Fruit fly (Drosophila melanogaster) whole organism, prepupa: ENCODE measurements around the gene CG11700.
A peak's percentile ranks its signal among the peaks of the same experiment; 100 is the strongest.

Experiments
- Blimp-1 ChIP-seq: fragments of 200-800 bp; sonication (Bioruptor generic); optimal IDR thresholded peaks from 3 replicates; lab custom pipeline; 2017; ENCODE audit warnings: missing biosample characterization, missing genetic modification characterization, mild to moderate bottlenecking, moderate library complexity, missing genetic modification reagents
- CG10669 ChIP-seq: fragments of 200-800 bp; sonication (Bioruptor generic); optimal IDR thresholded peaks from 3 replicates; lab custom pipeline; 2018; ENCODE audit warnings: missing biosample characterization, mild to moderate bottlenecking, missing genetic modification characterization, moderate library complexity
- CG11294 ChIP-seq: fragments of 200-800 bp; sonication (Bioruptor generic); IDR thresholded peaks from 2 replicates; pipeline ENCODE4 v1.3.6; 2022; ENCODE audit warnings: missing biosample characterization, missing genetic modification characterization
- CG11762 ChIP-seq: fragments of 200-800 bp; sonication (Bioruptor generic); optimal IDR thresholded peaks from 3 replicates; lab custom pipeline; 2016; ENCODE audit warnings: missing biosample characterization, missing genetic modification characterization; ENCODE audit not compliant: insufficient read depth
- CG11902 ChIP-seq: fragments of 200-800 bp; sonication (Bioruptor generic); optimal IDR thresholded peaks from 3 replicates; lab custom pipeline; 2016; ENCODE audit warnings: missing biosample characterization, missing genetic modification characterization
- CG15336 ChIP-seq: fragments of 200-800 bp; sonication (Bioruptor generic); IDR thresholded peaks from 2 replicates; pipeline ENCODE4 v1.3.6; 2022; ENCODE audit warnings: missing biosample characterization, missing genetic modification characterization
- CG1621 ChIP-seq: fragments of 200-800 bp; sonication (Bioruptor generic); optimal IDR thresholded peaks from 3 replicates; lab custom pipeline; 2018; ENCODE audit warnings: missing biosample characterization, mild to moderate bottlenecking, missing genetic modification characterization
- CG16779 ChIP-seq: fragments of 200-800 bp; sonication (Bioruptor generic); optimal IDR thresholded peaks from 3 replicates; lab custom pipeline; 2017; ENCODE audit warnings: missing biosample characterization, mild to moderate bottlenecking, missing genetic modification characterization
- CG3032 ChIP-seq: fragments of 200-800 bp; optimal IDR thresholded peaks from 2 replicates; lab custom pipeline; 2019; ENCODE audit warnings: missing biosample characterization, mild to moderate bottlenecking, missing genetic modification characterization, moderate library complexity
- CG31627 ChIP-seq: fragments of 200-800 bp; sonication (Bioruptor generic); optimal IDR thresholded peaks from 3 replicates; lab custom pipeline; 2016; ENCODE audit warnings: missing biosample characterization, missing genetic modification characterization
- CG32006 ChIP-seq: fragments of 200-800 bp; sonication (Bioruptor generic); optimal IDR thresholded peaks from 3 replicates; lab custom pipeline; 2017; ENCODE audit warnings: missing biosample characterization, mild to moderate bottlenecking, missing genetic modification characterization
- CG34406 ChIP-seq: fragments of 200-800 bp; sonication (Bioruptor generic); optimal IDR thresholded peaks from 3 replicates; lab custom pipeline; 2016; ENCODE audit warnings: missing biosample characterization, missing genetic modification characterization
- CG3919 ChIP-seq: fragments of 200-800 bp; sonication (Bioruptor generic); optimal IDR thresholded peaks from 3 replicates; lab custom pipeline; 2016; ENCODE audit warnings: missing biosample characterization, missing genetic modification characterization
- CG4318 ChIP-seq: fragments of 200-800 bp; sonication (Bioruptor generic); optimal IDR thresholded peaks from 3 replicates; lab custom pipeline; 2017; ENCODE audit warnings: missing biosample characterization, mild to moderate bottlenecking, missing genetic modification characterization
- CG6163 ChIP-seq: fragments of 200-800 bp; sonication (Bioruptor generic); IDR thresholded peaks from 3 replicates; pipeline ENCODE4 v1.3.6; 2022; ENCODE audit warnings: missing biosample characterization, missing genetic modification characterization
- CG6276 ChIP-seq: fragments of 200-800 bp; sonication (Bioruptor generic); optimal IDR thresholded peaks from 2 replicates; lab custom pipeline; 2017; ENCODE audit warnings: missing biosample characterization, mild to moderate bottlenecking, missing genetic modification characterization
- CG6808 ChIP-seq: fragments of 200-800 bp; sonication (Bioruptor generic); optimal IDR thresholded peaks from 3 replicates; lab custom pipeline; 2017; ENCODE audit warnings: missing biosample characterization, missing genetic modification characterization, mild to moderate bottlenecking, moderate library complexity, missing genetic modification reagents
- CG6854 ChIP-seq: fragments of 200-800 bp; sonication (Bioruptor generic); optimal IDR thresholded peaks from 2 replicates; lab custom pipeline; 2017; ENCODE audit warnings: missing biosample characterization, mild to moderate bottlenecking, missing genetic modification characterization
- CG7368 ChIP-seq: fragments of 200-800 bp; sonication (Bioruptor generic); optimal IDR thresholded peaks from 3 replicates; lab custom pipeline; 2016; ENCODE audit warnings: missing biosample characterization, missing genetic modification characterization
- CG8119 ChIP-seq: fragments of 200-800 bp; sonication (Bioruptor generic); IDR thresholded peaks from 3 replicates; pipeline ENCODE4 v1.3.6; 2022; ENCODE audit warnings: missing biosample characterization, missing genetic modification characterization
- CG8319 ChIP-seq: fragments of 200-800 bp; sonication (Bioruptor generic); optimal IDR thresholded peaks from 3 replicates; lab custom pipeline; 2016; ENCODE audit warnings: missing biosample characterization, missing genetic modification characterization
- CG8632 ChIP-seq: fragments of 200-800 bp; sonication (Bioruptor generic); optimal IDR thresholded peaks from 3 replicates; lab custom pipeline; 2016; ENCODE audit warnings: missing biosample characterization, missing genetic modification characterization
- CG9139 ChIP-seq: fragments of 200-800 bp; sonication (Bioruptor generic); optimal IDR thresholded peaks from 3 replicates; lab custom pipeline; 2017; ENCODE audit warnings: missing biosample characterization, mild to moderate bottlenecking, missing genetic modification characterization
- Eip75B ChIP-seq: fragments of 200-800 bp; sonication (Bioruptor generic); optimal IDR thresholded peaks from 3 replicates; lab custom pipeline; 2016; ENCODE audit warnings: missing biosample characterization, missing genetic modification characterization
- Eip78C ChIP-seq: fragments of 200-800 bp; sonication (Bioruptor generic); peaks from one replicate; lab custom pipeline; 2016; ENCODE audit warnings: missing biosample characterization, missing genetic modification characterization
- Gug ChIP-seq: fragments of 200-800 bp; sonication (Bioruptor generic); IDR thresholded peaks from 2 replicates; pipeline ENCODE4 v1.3.6; 2022; ENCODE audit warnings: missing biosample characterization, missing genetic modification characterization
- Hr38 ChIP-seq: sonication (Bioruptor generic); optimal IDR thresholded peaks from 2 replicates; lab custom pipeline; 2016; ENCODE audit warnings: missing biosample characterization, missing genetic modification characterization
- Lpt ChIP-seq: fragments of 200-800 bp; sonication (Bioruptor generic); optimal IDR thresholded peaks from 3 replicates; lab custom pipeline; 2016; ENCODE audit warnings: missing biosample characterization, missing genetic modification characterization
- Smox ChIP-seq: fragments of 200-800 bp; sonication (Bioruptor generic); optimal IDR thresholded peaks from 3 replicates; lab custom pipeline; 2016; ENCODE audit warnings: missing biosample characterization, missing genetic modification characterization
- Sox102F ChIP-seq: fragments of 200-800 bp; sonication (Bioruptor generic); optimal IDR thresholded peaks from 2 replicates; lab custom pipeline; 2016; ENCODE audit warnings: missing biosample characterization, mild to moderate bottlenecking, missing genetic modification characterization
- Sox15 ChIP-seq: fragments of 200-800 bp; sonication (Bioruptor generic); optimal IDR thresholded peaks from 3 replicates; lab custom pipeline; 2016; ENCODE audit warnings: missing biosample characterization, missing genetic modification characterization
- achi ChIP-seq: fragments of 200-800 bp; sonication (Bioruptor generic); optimal IDR thresholded peaks from 3 replicates; lab custom pipeline; 2016; ENCODE audit warnings: missing biosample characterization, missing genetic modification characterization
- acj6 ChIP-seq: fragments of 200-800 bp; sonication (Bioruptor generic); optimal IDR thresholded peaks from 3 replicates; lab custom pipeline; 2016; ENCODE audit warnings: missing biosample characterization, missing genetic modification characterization
- cyc ChIP-seq: fragments of 200-800 bp; sonication (Bioruptor generic); optimal IDR thresholded peaks from 3 replicates; lab custom pipeline; 2016; ENCODE audit warnings: missing biosample characterization, missing genetic modification characterization
- dac ChIP-seq: fragments of 200-800 bp; sonication (Bioruptor generic); optimal IDR thresholded peaks from 2 replicates; lab custom pipeline; 2017; ENCODE audit warnings: missing biosample characterization, mild to moderate bottlenecking, missing genetic modification characterization
- dsx ChIP-seq: fragments of 200-800 bp; optimal IDR thresholded peaks from 3 replicates; lab custom pipeline; 2019; ENCODE audit warnings: missing biosample characterization, mild to moderate bottlenecking, missing genetic modification characterization, moderate library complexity; ENCODE audit not compliant: poor library complexity, severe bottlenecking
- eg ChIP-seq: fragments of 200-800 bp; sonication (Bioruptor generic); IDR thresholded peaks from 3 replicates; pipeline ENCODE4 v1.3.6; 2022; ENCODE audit warnings: missing biosample characterization, missing genetic modification characterization
- esn ChIP-seq: fragments of 200-800 bp; sonication (Bioruptor generic); optimal IDR thresholded peaks from 2 replicates; lab custom pipeline; 2016; ENCODE audit warnings: missing biosample characterization, mild to moderate bottlenecking, missing genetic modification characterization, moderate library complexity
- fd59A ChIP-seq: fragments of 200-800 bp; sonication (Bioruptor generic); optimal IDR thresholded peaks from 2 replicates; lab custom pipeline; 2017; ENCODE audit warnings: missing biosample characterization, mild to moderate bottlenecking, missing genetic modification characterization, missing genetic modification reagents
- fd85E ChIP-seq: fragments of 200-800 bp; sonication (Bioruptor generic); optimal IDR thresholded peaks from 3 replicates; lab custom pipeline; 2016; ENCODE audit warnings: missing biosample characterization, missing genetic modification characterization
- lz ChIP-seq: fragments of 200-800 bp; sonication (Bioruptor generic); optimal IDR thresholded peaks from 3 replicates; lab custom pipeline; 2016; ENCODE audit warnings: missing biosample characterization, missing genetic modification characterization
- net ChIP-seq: fragments of 200-800 bp; sonication (Bioruptor generic); optimal IDR thresholded peaks from 3 replicates; lab custom pipeline; 2016; ENCODE audit warnings: missing biosample characterization, missing genetic modification characterization
- pdm3 ChIP-seq: fragments of 200-800 bp; sonication (Bioruptor generic); optimal IDR thresholded peaks from 3 replicates; lab custom pipeline; 2016; ENCODE audit warnings: missing biosample characterization, missing genetic modification characterization
- spab ChIP-seq: fragments of 200-800 bp; sonication (Bioruptor generic); optimal IDR thresholded peaks from 2 replicates; lab custom pipeline; 2017; ENCODE audit warnings: missing biosample characterization, mild to moderate bottlenecking, missing genetic modification characterization, missing genetic modification reagents
- ss ChIP-seq, 2 experiments: fragments of 200-800 bp; sonication (Bioruptor generic); optimal IDR thresholded peaks; 2 replicates in 1 of 2; 3 replicates in 1 of 2; lab custom pipeline; 2017 to 2018; ENCODE audit warnings: mild to moderate bottlenecking in 2 of 2, missing biosample characterization in 2 of 2, missing genetic modification characterization in 2 of 2, moderate library complexity in 1 of 2
- svp ChIP-seq: fragments of 200-800 bp; sonication (Bioruptor generic); peaks from one replicate; lab custom pipeline; 2016; ENCODE audit warnings: missing biosample characterization, missing genetic modification characterization
- topi ChIP-seq: fragments of 200-800 bp; sonication (Bioruptor generic); optimal IDR thresholded peaks from 3 replicates; lab custom pipeline; 2016; ENCODE audit warnings: missing biosample characterization, missing genetic modification characterization
- vri ChIP-seq: fragments of 200-800 bp; sonication (Bioruptor generic); optimal IDR thresholded peaks from 3 replicates; lab custom pipeline; 2016; ENCODE audit warnings: missing biosample characterization, mild to moderate bottlenecking, missing genetic modification characterization

Gene CG11700

dm6 chrX:6283470-6283869 lies at the start of gene CG11700:
Gene CG11700 (minus strand): TSS chrX:6283575.
- TF ChIP-seq dsx (GFP tag; lab: Kevin White, UChicago) (peak; percentile 78), Eip78C (GFP tag; lab: Kevin White, UChicago) (peak; percentile 59), CG6808 (GFP tag; lab: Kevin White, UChicago) (no peak), CG6854 (GFP tag; lab: Kevin White, UChicago) (peak; percentile 14)

dm6 chrX:6330369-6330949 lies 47.1 kb upstream of the CG11700 start, which contains the start of gene CG42240:
Gene CG42240 (plus strand): TSS chrX:6330842.
- TF ChIP-seq Sox102F (GFP tag; lab: Kevin White, UChicago) (peak; percentile 95), CG11762 (GFP tag; lab: Kevin White, UChicago) (peak; percentile 91), Blimp-1 (GFP tag; lab: Kevin White, UChicago) (peak; percentile 86), CG6808 (GFP tag; lab: Kevin White, UChicago) (peak; percentile 95), Eip78C (GFP tag; lab: Kevin White, UChicago) (peak; percentile 99), esn (GFP tag; lab: Kevin White, UChicago) (peak; percentile 96), acj6 (peak; percentile 92), Smox (GFP tag; lab: Kevin White, UChicago) (peak; percentile 94), net (GFP tag; lab: Kevin White, UChicago) (peak; percentile 96), Hr38 (GFP tag; lab: Kevin White, UChicago) (no peak), CG15336 (GFP tag; lab: Robert Waterston, UW) (peak; percentile 92), CG11902 (GFP tag; lab: Kevin White, UChicago) (peak; percentile 82), CG3919 (GFP tag; lab: Kevin White, UChicago) (peak; percentile 95), CG8632 (GFP tag; lab: Kevin White, UChicago) (peak; percentile 94), dsx (GFP tag; lab: Kevin White, UChicago) (peak; percentile 91), ss (GFP tag; optimal IDR thresholded peaks at IDR 0.05; lab: Kevin White, UChicago) (peak; percentile 93 to 95), CG10669 (GFP tag; lab: Kevin White, UChicago) (peak; percentile 94), Eip75B (peak; percentile 96), CG32006 (GFP tag; lab: Kevin White, UChicago) (peak; percentile 97), fd85E (GFP tag; lab: Kevin White, UChicago) (peak; percentile 74), spab (peak; percentile 92), Lpt (peak; percentile 94), lz (GFP tag; lab: Kevin White, UChicago) (peak; percentile 94), eg (GFP tag; lab: Robert Waterston, UW) (peak; percentile 66), dac (GFP tag; lab: Kevin White, UChicago) (peak; percentile 90), Gug (GFP tag; lab: Robert Waterston, UW) (peak; percentile 73), CG3032 (tag; lab: Kevin White, UChicago) (peak; percentile 92), topi (peak; percentile 93), CG11294 (peak; percentile 69), CG34406 (GFP tag; lab: Kevin White, UChicago) (peak; percentile 95), achi (GFP tag; lab: Kevin White, UChicago) (peak; percentile 95), CG8119 (GFP tag; lab: Robert Waterston, UW) (peak; percentile 96), cyc (peak; percentile 88), fd59A (peak; percentile 93), pdm3 (peak; percentile 95), CG6163 (GFP tag; lab: Robert Waterston, UW) (peak; percentile 72), CG8319 (GFP tag; lab: Kevin White, UChicago) (peak; percentile 81), CG1621 (tag; lab: Kevin White, UChicago) (peak; percentile 88), CG9139 (peak; percentile 86), Sox15 (GFP tag; lab: Kevin White, UChicago) (peak; percentile 82), CG16779 (tag; lab: Kevin White, UChicago) (peak; percentile 92), CG7368 (GFP tag; lab: Kevin White, UChicago) (peak; percentile 91), vri (GFP tag; lab: Kevin White, UChicago) (peak; percentile 87), svp (peak; percentile 97), CG4318 (GFP tag; lab: Kevin White, UChicago) (peak; percentile 95), CG31627 (peak; percentile 88), CG6276 (GFP tag; lab: Kevin White, UChicago) (peak; percentile 97)
